Worm (Caenorhabditis elegans): ENCODE measurements around the gene ceh-24.

DNA sequence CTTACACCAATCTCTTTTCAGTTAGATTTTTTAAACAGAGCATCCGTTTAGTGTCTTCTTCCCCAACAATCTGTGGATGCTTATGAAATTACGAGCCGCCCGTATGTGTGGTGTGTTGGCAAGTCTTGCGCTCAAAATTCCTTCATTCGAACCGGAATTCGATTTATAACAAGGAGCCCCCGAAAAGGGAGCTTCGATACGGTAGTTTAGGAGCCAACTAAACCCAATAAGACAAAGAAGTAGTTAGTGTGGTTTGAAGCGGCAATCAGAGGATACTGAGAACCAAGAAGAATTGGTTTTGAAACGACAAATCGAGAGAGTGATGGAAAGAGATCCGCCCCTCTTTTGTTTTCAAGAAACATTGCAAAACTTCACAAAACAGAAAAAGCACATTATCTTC is 701 bp upstream of the ceh-24 start:
- TF ChIP-seq pqm-1 (tag; optimal IDR thresholded peaks at IDR 0.05): no peak
- no peak for TF ChIP-seq nhr-11 (tag; optimal IDR thresholded peaks at IDR 0.05)
- no peak for TF ChIP-seq unc-62 (GFP tag; optimal IDR thresholded peaks at IDR 0.05)
- TF ChIP-seq zag-1 (tag; optimal IDR thresholded peaks at IDR 0.05): no peak
- no peak for TF ChIP-seq ztf-11 (tag; optimal IDR thresholded peaks at IDR 0.05)
